Worm (Caenorhabditis elegans) whole organism, L1 larva: ENCODE data around the gene aqp-6.

Experiments
- ama-1 ChIP-seq: fragments of 150-350 bp; optimal IDR thresholded peaks from 2 replicates; lab custom pipeline; 2014
- blmp-1 ChIP-seq: fragments of 150-350 bp; optimal IDR thresholded peaks from 2 replicates; lab custom pipeline; 2014; ENCODE audit warnings: missing biosample characterization, missing genetic modification characterization
- egl-13 ChIP-seq: sonication (generic microtip); optimal IDR thresholded peaks from 2 replicates; lab custom pipeline; 2016; ENCODE audit warnings: missing genotype, missing genetic modification reagents, missing genetic modification characterization, missing compliant biosample characterization
- fos-1 ChIP-seq: fragments of 150-350 bp; optimal IDR thresholded peaks from 2 replicates; lab custom pipeline; 2014; ENCODE audit warnings: missing biosample characterization, missing genetic modification characterization
- jun-1 ChIP-seq: fragments of 150-350 bp; optimal IDR thresholded peaks from 2 replicates; lab custom pipeline; 2014; ENCODE audit warnings: missing biosample characterization, missing genetic modification reagents, missing genetic modification characterization
- lin-13 ChIP-seq: fragments of 150-350 bp; optimal IDR thresholded peaks from 2 replicates; lab custom pipeline; 2014; ENCODE audit warnings: missing biosample characterization, missing genetic modification reagents, missing genetic modification characterization
- lir-3 ChIP-seq: sonication (generic microtip); optimal IDR thresholded peaks from 2 replicates; lab custom pipeline; 2016; ENCODE audit warnings: mild to moderate bottlenecking, missing genetic modification characterization, moderate library complexity, missing compliant biosample characterization; ENCODE audit not compliant: poor library complexity
- mdl-1 ChIP-seq, 2 experiments: fragments of 150-350 bp; optimal IDR thresholded peaks; 2 replicates each; lab custom pipeline; 2014 to 2017; ENCODE audit warnings: missing biosample characterization in 2 of 2, missing genetic modification characterization in 2 of 2, inconsistent platforms in 1 of 2
- nhr-19 ChIP-seq: fragments of 200-800 bp; sonication (Bioruptor generic); conservative IDR thresholded peaks from 2 replicates; pipeline ENCODE4 v1.3.6; 2022; ENCODE audit warnings: missing genetic modification characterization, missing compliant biosample characterization
- pqm-1 ChIP-seq: sonication (generic microtip); optimal IDR thresholded peaks from 3 replicates; lab custom pipeline; 2017; ENCODE audit warnings: missing biosample characterization, missing genetic modification characterization
- rnt-1 ChIP-seq: sonication (generic microtip); optimal IDR thresholded peaks from 2 replicates; lab custom pipeline; 2016; ENCODE audit warnings: mild to moderate bottlenecking, missing genetic modification characterization, moderate library complexity, missing compliant biosample characterization
- ztf-11 ChIP-seq, 2 experiments: sonication (generic microtip); optimal IDR thresholded peaks; 2 replicates each; lab custom pipeline; 2016 to 2017; ENCODE audit warnings: missing genetic modification characterization in 2 of 2, missing biosample characterization in 1 of 2, missing compliant biosample characterization in 1 of 2

ce11 chrV:10681117-10681959, 33.1 kb downstream of the aqp-6 start:
- TF ChIP-seq lin-13 (GFP tag; lab: Kevin White, UChicago) (no peak), mdl-1 (tag; optimal IDR thresholded peaks at IDR 0.05; lab: Kevin White, UChicago) (peak in 1 of 2 experiments; percentile 94), ztf-11 (tag; optimal IDR thresholded peaks at IDR 0.05; lab: Kevin White, UChicago) (no peak), ama-1 (lab: Kevin White, UChicago) (no peak), egl-13 (tag; lab: Kevin White, UChicago) (no peak), nhr-19 (GFP tag; lab: Robert Waterston, UW) (peak; percentile 13; the same call in 1 of the 2 replicates), blmp-1 (tag; lab: Kevin White, UChicago) (peak; percentile 49), jun-1 (tag; lab: Kevin White, UChicago) (no peak), rnt-1 (tag; lab: Kevin White, UChicago) (peak; percentile 11), pqm-1 (tag; lab: Kevin White, UChicago) (no peak), lir-3 (no peak), fos-1 (tag; lab: Kevin White, UChicago) (no peak)
